Fruit fly (Drosophila melanogaster) whole organism, embryonic: ENCODE data around the gene CG14883.

Source experiments
- BEAF-32 ChIP-seq: fragments of 200-800 bp; sonication (Bioruptor generic); optimal IDR thresholded peaks from 3 replicates; lab custom pipeline; 2017; ENCODE audit warnings: missing biosample characterization, missing genetic modification characterization, mild to moderate bottlenecking, moderate library complexity, missing genetic modification reagents
- CG10267 ChIP-seq: fragments of 200-800 bp; sonication (Bioruptor generic); optimal IDR thresholded peaks from 2 replicates; lab custom pipeline; 2018; ENCODE audit warnings: missing biosample characterization, mild to moderate bottlenecking, missing genetic modification characterization, moderate library complexity
- CG10321 ChIP-seq: fragments of 200-800 bp; sonication (Bioruptor generic); IDR thresholded peaks from 2 replicates; pipeline ENCODE4 v1.3.6; 2022; ENCODE audit warnings: missing biosample characterization, missing genetic modification characterization
- CG11723 ChIP-seq: fragments of 200-800 bp; sonication (Bioruptor generic); optimal IDR thresholded peaks from 2 replicates; lab custom pipeline; 2017; ENCODE audit warnings: missing biosample characterization, mild to moderate bottlenecking, missing genetic modification characterization
- CG12942 ChIP-seq: fragments of 200-800 bp; sonication (Bioruptor generic); optimal IDR thresholded peaks from 3 replicates; lab custom pipeline; 2016; ENCODE audit warnings: missing biosample characterization, missing genetic modification characterization
- CG14050 ChIP-seq: fragments of 200-800 bp; sonication (Bioruptor generic); IDR thresholded peaks from 3 replicates; pipeline ENCODE4 v1.3.6; 2022; ENCODE audit warnings: missing biosample characterization, missing genetic modification characterization
- CG15011 ChIP-seq: fragments of 200-800 bp; sonication (Bioruptor generic); optimal IDR thresholded peaks from 3 replicates; lab custom pipeline; 2018; ENCODE audit warnings: missing biosample characterization, mild to moderate bottlenecking, missing genetic modification characterization
- CG15479 ChIP-seq: fragments of 200-800 bp; sonication (Bioruptor generic); optimal IDR thresholded peaks from 3 replicates; lab custom pipeline; 2019; ENCODE audit warnings: missing biosample characterization, mild to moderate bottlenecking, missing genetic modification characterization, moderate library complexity
- CG17328 ChIP-seq: fragments of 200-800 bp; sonication (Bioruptor generic); IDR thresholded peaks from 2 replicates; pipeline ENCODE4 v1.3.6; 2022; ENCODE audit warnings: missing biosample characterization, missing genetic modification characterization
- CG17385 ChIP-seq: fragments of 200-800 bp; sonication (Bioruptor generic); optimal IDR thresholded peaks from 3 replicates; lab custom pipeline; 2018; ENCODE audit warnings: missing biosample characterization, mild to moderate bottlenecking, missing genetic modification characterization
- CG4707 ChIP-seq: fragments of 200-800 bp; sonication (Bioruptor generic); optimal IDR thresholded peaks from 2 replicates; lab custom pipeline; 2018; ENCODE audit warnings: missing biosample characterization, mild to moderate bottlenecking, missing genetic modification characterization, moderate library complexity
- CG6683 ChIP-seq: fragments of 200-800 bp; sonication (Bioruptor generic); optimal IDR thresholded peaks from 2 replicates; lab custom pipeline; 2017; ENCODE audit warnings: missing biosample characterization, mild to moderate bottlenecking, missing genetic modification characterization, missing genetic modification reagents
- CG8089 ChIP-seq: fragments of 200-800 bp; sonication (Bioruptor generic); optimal IDR thresholded peaks from 3 replicates; lab custom pipeline; 2016; ENCODE audit warnings: missing biosample characterization, missing genetic modification characterization
- CG8924 ChIP-seq: fragments of 200-800 bp; optimal IDR thresholded peaks from 3 replicates; lab custom pipeline; 2019; ENCODE audit warnings: missing biosample characterization, mild to moderate bottlenecking, missing genetic modification characterization, moderate library complexity
- CHES-1-like ChIP-seq: fragments of 200-800 bp; sonication (Bioruptor generic); optimal IDR thresholded peaks from 2 replicates; lab custom pipeline; 2016; ENCODE audit warnings: missing biosample characterization, missing genetic modification characterization
- Dad ChIP-seq: fragments of 200-800 bp; sonication (Bioruptor generic); optimal IDR thresholded peaks from 3 replicates; lab custom pipeline; 2016; ENCODE audit warnings: missing biosample characterization, missing genetic modification characterization
- Gsc ChIP-seq: fragments of 200-800 bp; sonication (Bioruptor generic); IDR thresholded peaks from 2 replicates; pipeline ENCODE4 v1.3.6; 2022; ENCODE audit warnings: missing biosample characterization, missing genetic modification characterization
- H15 ChIP-seq: fragments of 200-800 bp; sonication (Bioruptor generic); IDR thresholded peaks from 3 replicates; pipeline ENCODE4 v1.3.6; 2022; ENCODE audit warnings: missing biosample characterization, missing genetic modification characterization
- Med ChIP-seq: fragments of 200-800 bp; sonication (Bioruptor generic); peaks from one replicate; lab custom pipeline; 2016; ENCODE audit warnings: missing biosample characterization, missing genetic modification characterization, mild to moderate bottlenecking, inconsistent platforms, moderate library complexity
- Oaz ChIP-seq: fragments of 200-800 bp; sonication (Bioruptor generic); IDR thresholded peaks from 2 replicates; pipeline ENCODE4 v1.3.6; 2022; ENCODE audit warnings: missing biosample characterization, missing genetic modification characterization
- Sox100B ChIP-seq: fragments of 200-800 bp; sonication (Bioruptor generic); optimal IDR thresholded peaks from 3 replicates; lab custom pipeline; 2018; ENCODE audit warnings: missing biosample characterization, mild to moderate bottlenecking, missing genetic modification characterization
- ab ChIP-seq: fragments of 200-800 bp; sonication (Bioruptor generic); optimal IDR thresholded peaks from 2 replicates; lab custom pipeline; 2016; ENCODE audit warnings: missing biosample characterization, missing genetic modification characterization
- cad ChIP-seq: fragments of >200 bp; optimal IDR thresholded peaks from 2 replicates; lab custom pipeline; 2017; ENCODE audit warnings: missing biosample characterization, missing genetic modification characterization
- cas ChIP-seq: fragments of 200-800 bp; sonication (Bioruptor generic); IDR thresholded peaks from 2 replicates; pipeline ENCODE4 v1.3.6; 2022; ENCODE audit warnings: missing biosample characterization, missing genetic modification characterization
- ci ChIP-seq: fragments of 200-800 bp; sonication (Bioruptor generic); IDR thresholded peaks from 3 replicates; pipeline ENCODE4 v1.3.6; 2022; ENCODE audit warnings: missing biosample characterization, missing genetic modification characterization
- corto ChIP-seq: fragments of 200-800 bp; sonication (Bioruptor generic); optimal IDR thresholded peaks from 2 replicates; lab custom pipeline; 2016; ENCODE audit warnings: missing biosample characterization, mild to moderate bottlenecking, missing genetic modification characterization, moderate library complexity
- croc ChIP-seq: fragments of 200-800 bp; sonication (Bioruptor generic); conservative IDR thresholded peaks from 3 replicates; pipeline ENCODE4 v1.3.6; 2022; ENCODE audit warnings: missing biosample characterization, missing genetic modification characterization
- dmrt99B ChIP-seq: fragments of 200-800 bp; sonication (Bioruptor generic); optimal IDR thresholded peaks from 2 replicates; lab custom pipeline; 2018; ENCODE audit warnings: missing biosample characterization, mild to moderate bottlenecking, missing genetic modification characterization, moderate library complexity
- grau ChIP-seq: fragments of 200-800 bp; optimal IDR thresholded peaks from 3 replicates; lab custom pipeline; 2019; ENCODE audit warnings: missing biosample characterization, mild to moderate bottlenecking, missing genetic modification characterization, moderate library complexity
- gt ChIP-seq: fragments of 200-800 bp; sonication (Bioruptor generic); IDR thresholded peaks from 2 replicates; pipeline ENCODE4 v1.3.6; 2022; ENCODE audit warnings: missing biosample characterization, missing genetic modification characterization
- hb ChIP-seq: fragments of 200-800 bp; sonication (Bioruptor generic); IDR thresholded peaks from 3 replicates; pipeline ENCODE4 v1.3.6; 2022; ENCODE audit warnings: missing biosample characterization, missing genetic modification characterization; ENCODE audit not compliant: partially characterized antibody
- hth ChIP-seq: fragments of >200 bp; optimal IDR thresholded peaks from 2 replicates; lab custom pipeline; 2017; ENCODE audit warnings: inconsistent platforms
- ind ChIP-seq: fragments of 200-800 bp; sonication (Bioruptor generic); optimal IDR thresholded peaks from 3 replicates; lab custom pipeline; 2016; ENCODE audit warnings: missing biosample characterization, missing genetic modification characterization
- insv ChIP-seq, 2 experiments: fragments of 200-800 bp; sonication (Bioruptor generic); optimal IDR thresholded peaks; 3 replicates each; lab custom pipeline; 2016 to 2018; ENCODE audit warnings: missing biosample characterization in 2 of 2, missing genetic modification characterization in 2 of 2
- inv ChIP-seq: fragments of 200-800 bp; sonication (Bioruptor generic); IDR thresholded peaks from 2 replicates; pipeline ENCODE4 v1.3.6; 2022; ENCODE audit warnings: missing biosample characterization, missing genetic modification characterization; ENCODE audit not compliant: partially characterized antibody
- jumu ChIP-seq: fragments of 200-800 bp; sonication (Bioruptor generic); optimal IDR thresholded peaks from 3 replicates; lab custom pipeline; 2016; ENCODE audit warnings: missing biosample characterization, missing genetic modification characterization
- kay ChIP-seq: fragments of 200-800 bp; sonication (Bioruptor generic); optimal IDR thresholded peaks from 2 replicates; lab custom pipeline; 2016; ENCODE audit warnings: missing biosample characterization, missing genetic modification characterization
- klu ChIP-seq: fragments of 200-800 bp; sonication (Bioruptor generic); IDR thresholded peaks from 2 replicates; pipeline ENCODE4 v1.3.6; 2022; ENCODE audit warnings: missing biosample characterization, missing genetic modification characterization
- nmo ChIP-seq: fragments of 200-800 bp; sonication (Bioruptor generic); optimal IDR thresholded peaks from 2 replicates; lab custom pipeline; 2018; ENCODE audit warnings: missing biosample characterization, mild to moderate bottlenecking, missing genetic modification characterization, moderate library complexity
- odd ChIP-seq: fragments of 200-800 bp; sonication (Bioruptor generic); optimal IDR thresholded peaks from 2 replicates; lab custom pipeline; 2017; ENCODE audit warnings: missing biosample characterization, mild to moderate bottlenecking, missing genetic modification characterization
- run ChIP-seq: fragments of 200-800 bp; sonication (Bioruptor generic); optimal IDR thresholded peaks from 3 replicates; lab custom pipeline; 2018; ENCODE audit warnings: missing biosample characterization, mild to moderate bottlenecking, missing genetic modification characterization
- sisA ChIP-seq: fragments of 200-800 bp; sonication (Bioruptor generic); IDR thresholded peaks from 2 replicates; pipeline ENCODE4 v1.3.6; 2022; ENCODE audit warnings: missing biosample characterization, missing genetic modification characterization
- stwl ChIP-seq: fragments of 200-800 bp; sonication (Bioruptor generic); optimal IDR thresholded peaks from 3 replicates; lab custom pipeline; 2018; ENCODE audit warnings: missing biosample characterization, mild to moderate bottlenecking, missing genetic modification characterization, moderate library complexity
- tap ChIP-seq: fragments of 200-800 bp; optimal IDR thresholded peaks from 3 replicates; lab custom pipeline; 2019; ENCODE audit warnings: missing biosample characterization, mild to moderate bottlenecking, missing genetic modification characterization, moderate library complexity
- vvl ChIP-seq: fragments of 200-800 bp; sonication (Bioruptor generic); IDR thresholded peaks from 2 replicates; pipeline ENCODE4 v1.3.6; 2022; ENCODE audit warnings: missing biosample characterization, missing genetic modification characterization
- wek ChIP-seq: fragments of 200-800 bp; sonication (Bioruptor generic); optimal IDR thresholded peaks from 3 replicates; lab custom pipeline; 2018; ENCODE audit warnings: missing biosample characterization, mild to moderate bottlenecking, missing genetic modification characterization, moderate library complexity

Gene CG14883

dm6 chr3R:16496209-16496608 lies 40.4 kb downstream of the CG14883 start (continued):
- TF ChIP-seq CG10267 (tag; lab: Kevin White, UChicago) (peak; percentile 47), CG15011 (GFP tag; lab: Kevin White, UChicago) (no peak), CG4707 (GFP tag; lab: Kevin White, UChicago) (peak; percentile 21), hth (lab: Kevin White, UChicago) (no peak), CG8089 (no peak), tap (tag; lab: Kevin White, UChicago) (peak; percentile 61), H15 (GFP tag; lab: Robert Waterston, UW) (peak; percentile 75), klu (GFP tag; lab: Robert Waterston, UW) (no peak), CHES-1-like (GFP tag; lab: Kevin White, UChicago) (no peak), CG17328 (GFP tag; lab: Robert Waterston, UW) (peak; percentile 46), cas (GFP tag; lab: Robert Waterston, UW) (no peak), Oaz (GFP tag; lab: Robert Waterston, UW) (no peak), CG11723 (peak; percentile 50), run (tag; lab: Kevin White, UChicago) (peak; percentile 27), CG6683 (GFP tag; lab: Kevin White, UChicago) (no peak), CG10321 (GFP tag; lab: Robert Waterston, UW) (no peak), sisA (GFP tag; lab: Robert Waterston, UW) (peak; percentile 36), nmo (GFP tag; lab: Kevin White, UChicago) (peak; percentile 68), odd (peak; percentile 39), Dad (GFP tag; lab: Kevin White, UChicago) (no peak), CG17385 (GFP tag; lab: Kevin White, UChicago) (peak; percentile 58), inv (GFP tag; lab: Robert Waterston, UW) (no peak), insv (GFP tag; optimal IDR thresholded peaks at IDR 0.05; lab: Kevin White, UChicago) (no peak), Med (GFP tag; lab: Kevin White, UChicago) (peak; percentile 77), jumu (no peak), wek (no peak), CG15479 (no peak), CG14050 (GFP tag; lab: Robert Waterston, UW) (no peak; the same call in 2 of the 3 replicates), corto (GFP tag; lab: Kevin White, UChicago) (no peak), vvl (GFP tag; lab: Robert Waterston, UW) (no peak), BEAF-32 (GFP tag; lab: Kevin White, UChicago) (no peak), croc (GFP tag; lab: Robert Waterston, UW) (peak; percentile 25; the same call in 1 of the 3 replicates), ci (GFP tag; lab: Robert Waterston, UW) (0 out of 3 replicates have a peak, but pooled peaks have one; percentile 39), hb (GFP tag; lab: Robert Waterston, UW) (no peak), ind (GFP tag; lab: Kevin White, UChicago) (peak; percentile 13), stwl (tag; lab: Kevin White, UChicago) (no peak), cad (GFP tag; lab: Kevin White, UChicago) (no peak), Sox100B (no peak), kay (no peak), dmrt99B (tag; lab: Kevin White, UChicago) (peak; percentile 84), ab (GFP tag; lab: Kevin White, UChicago) (no peak), Gsc (GFP tag; lab: Robert Waterston, UW) (no peak), gt (no peak), CG8924 (tag; lab: Kevin White, UChicago) (peak; percentile 58), CG12942 (GFP tag; lab: Kevin White, UChicago) (no peak), grau (tag; lab: Kevin White, UChicago) (peak; percentile 59)
